Fruit fly (Drosophila melanogaster): Measurements from ENCODE around the gene Jhbp1.

dm6 chr3R:4986666-4987065 is 21.4 kb downstream of the Jhbp1 start:
- TF ChIP-seq CG8159 (tag; optimal IDR thresholded peaks at IDR 0.05) (no peak), CG9948 (tag; optimal IDR thresholded peaks at IDR 0.05) (no peak), CG17806 (tag; optimal IDR thresholded peaks at IDR 0.05) (no peak), CG12605 (GFP tag; IDR thresholded peaks at IDR 0.05) (no peak), EcR (GFP tag; optimal IDR thresholded peaks at IDR 0.05) (no peak)
